Fruit fly (Drosophila melanogaster): ENCODE measurements around the gene phu.

The phu gene

dm6 chr3R:9502416-9502763 lies 7.8 kb downstream of the phu start, which contains the start of gene RhoL (continued):
- TF ChIP-seq sd (tag; optimal IDR thresholded peaks at IDR 0.05): no peak
- TF ChIP-seq CG4854 (GFP tag; optimal IDR thresholded peaks at IDR 0.05): no peak
- TF ChIP-seq abd-A (tag; optimal IDR thresholded peaks at IDR 0.05): no peak
- TF ChIP-seq gsb (GFP tag; IDR thresholded peaks at IDR 0.05): no peak
- no peak for TF ChIP-seq Ets65A (GFP tag)
- no peak for TF ChIP-seq Rx (GFP tag; IDR thresholded peaks at IDR 0.05)
- no peak for TF ChIP-seq CkIIα-i1 (GFP tag; IDR thresholded peaks at IDR 0.05)
- peak; percentile 37 for TF ChIP-seq chn (GFP tag; optimal IDR thresholded peaks at IDR 0.05)
- no peak for TF ChIP-seq zf30C (GFP tag; optimal IDR thresholded peaks at IDR 0.05)
- TF ChIP-seq hbn (GFP tag; IDR thresholded peaks at IDR 0.05; ENCODE audit: partially characterized antibody): peak; percentile 38; the same call in 1 of the 2 replicates
- no peak for TF ChIP-seq zfh1 (GFP tag; IDR thresholded peaks at IDR 0.05)
- no peak for TF ChIP-seq CG16813 (GFP tag; IDR thresholded peaks at IDR 0.05; ENCODE audit: partially characterized antibody)
- TF ChIP-seq klu (GFP tag; IDR thresholded peaks at IDR 0.05): no peak
- no peak for TF ChIP-seq ap (GFP tag; IDR thresholded peaks at IDR 0.05)
- TF ChIP-seq Chrac-16 (GFP tag; optimal IDR thresholded peaks at IDR 0.05): no peak
- no peak for TF ChIP-seq C15 (GFP tag; IDR thresholded peaks at IDR 0.05)
- no peak for TF ChIP-seq CG6175 (GFP tag; IDR thresholded peaks at IDR 0.05)
- TF ChIP-seq dpn (GFP tag; optimal IDR thresholded peaks at IDR 0.05): no peak
- no peak for TF ChIP-seq crol (GFP tag; IDR thresholded peaks at IDR 0.05)
- TF ChIP-seq CG4282 (GFP tag; optimal IDR thresholded peaks at IDR 0.05): no peak
- no peak for TF ChIP-seq btn (GFP tag; optimal IDR thresholded peaks at IDR 0.05)
- TF ChIP-seq Oaz (GFP tag; IDR thresholded peaks at IDR 0.05): no peak
- TF ChIP-seq CG11456 (GFP tag; IDR thresholded peaks at IDR 0.05): peak; percentile 6; the same call in 1 of the 3 replicates
- peak in 1 of 3 experiments; percentile 49 for TF ChIP-seq Stat92E (GFP tag; optimal IDR thresholded peaks at IDR 0.05)
- no peak for TF ChIP-seq CG18599 (GFP tag; optimal IDR thresholded peaks at IDR 0.05)
- no peak for TF ChIP-seq Optix (GFP tag; IDR thresholded peaks at IDR 0.05)
- TF ChIP-seq p53 (GFP tag; optimal IDR thresholded peaks at IDR 0.05): no peak
- no peak for TF ChIP-seq CG9797 (GFP tag; optimal IDR thresholded peaks at IDR 0.05)
- peak; percentile 98 for TF ChIP-seq CG3163 (GFP tag; optimal IDR thresholded peaks at IDR 0.05)
- no peak for TF ChIP-seq Dfd (GFP tag; optimal IDR thresholded peaks at IDR 0.05)
- TF ChIP-seq Blimp-1 (GFP tag; optimal IDR thresholded peaks at IDR 0.05): no peak
- no peak for TF ChIP-seq Hmx (GFP tag; optimal IDR thresholded peaks at IDR 0.05)
- TF ChIP-seq psq (GFP tag; optimal IDR thresholded peaks at IDR 0.05): no peak
- TF ChIP-seq Aef1 (GFP tag; IDR thresholded peaks at IDR 0.05): no peak
- TF ChIP-seq tna (GFP tag; IDR thresholded peaks at IDR 0.05; ENCODE audit: partially characterized antibody): peak; percentile 48; the same call in 1 of the 2 replicates
- TF ChIP-seq maf-S (GFP tag; optimal IDR thresholded peaks at IDR 0.05): no peak
- no peak for TF ChIP-seq hkb (optimal IDR thresholded peaks at IDR 0.05)
- peak; percentile 67; the same call in 1 of the 2 replicates for TF ChIP-seq hkb (GFP tag; IDR thresholded peaks at IDR 0.05)
- TF ChIP-seq CG8290 (GFP tag; optimal IDR thresholded peaks at IDR 0.05): no peak
- peak in 1 of 2 experiments; percentile 70 for TF ChIP-seq CG8290 (tag; optimal IDR thresholded peaks at IDR 0.05)
- no peak for TF ChIP-seq CG31224 (GFP tag; IDR thresholded peaks at IDR 0.05)
- TF ChIP-seq z (GFP tag; IDR thresholded peaks at IDR 0.05): no peak
- no peak for TF ChIP-seq Dref (GFP tag; IDR thresholded peaks at IDR 0.05)
- TF ChIP-seq CG17359 (tag; optimal IDR thresholded peaks at IDR 0.05): no peak
- TF ChIP-seq pfk (GFP tag; optimal IDR thresholded peaks at IDR 0.05): no peak
- TF ChIP-seq org-1 (GFP tag; optimal IDR thresholded peaks at IDR 0.05): no peak
- TF ChIP-seq Ptx1 (GFP tag; IDR thresholded peaks at IDR 0.05): no peak
- TF ChIP-seq tin (GFP tag; optimal IDR thresholded peaks at IDR 0.05): no peak
- no peak for TF ChIP-seq peb (GFP tag; IDR thresholded peaks at IDR 0.05)
- TF ChIP-seq Spps (tag; optimal IDR thresholded peaks at IDR 0.05): no peak
- TF ChIP-seq onecut (GFP tag; IDR thresholded peaks at IDR 0.05): peak; percentile 33; the same call in 1 of the 2 replicates
- TF ChIP-seq Dip3 (GFP tag; optimal IDR thresholded peaks at IDR 0.05): no peak
- no peak for TF ChIP-seq CG5245 (GFP tag; optimal IDR thresholded peaks at IDR 0.05)
- TF ChIP-seq CG2129 (GFP tag; IDR thresholded peaks at IDR 0.05; ENCODE audit: partially characterized antibody): no peak
